Fruit fly (Drosophila melanogaster) S2 (cell line): ENCODE data around the gene Gr98d.
A peak's percentile ranks its signal among the peaks of the same experiment; 100 is the strongest.

ENCODE experiments used
- CG8478 ChIP-seq: fragments of >200 bp; optimal IDR thresholded peaks from 2 replicates; lab custom pipeline; 2018
- CTCF ChIP-seq, 2 experiments: fragments of >200 bp; optimal IDR thresholded peaks; 2 replicates each; lab custom pipeline; 2018

DNA sequence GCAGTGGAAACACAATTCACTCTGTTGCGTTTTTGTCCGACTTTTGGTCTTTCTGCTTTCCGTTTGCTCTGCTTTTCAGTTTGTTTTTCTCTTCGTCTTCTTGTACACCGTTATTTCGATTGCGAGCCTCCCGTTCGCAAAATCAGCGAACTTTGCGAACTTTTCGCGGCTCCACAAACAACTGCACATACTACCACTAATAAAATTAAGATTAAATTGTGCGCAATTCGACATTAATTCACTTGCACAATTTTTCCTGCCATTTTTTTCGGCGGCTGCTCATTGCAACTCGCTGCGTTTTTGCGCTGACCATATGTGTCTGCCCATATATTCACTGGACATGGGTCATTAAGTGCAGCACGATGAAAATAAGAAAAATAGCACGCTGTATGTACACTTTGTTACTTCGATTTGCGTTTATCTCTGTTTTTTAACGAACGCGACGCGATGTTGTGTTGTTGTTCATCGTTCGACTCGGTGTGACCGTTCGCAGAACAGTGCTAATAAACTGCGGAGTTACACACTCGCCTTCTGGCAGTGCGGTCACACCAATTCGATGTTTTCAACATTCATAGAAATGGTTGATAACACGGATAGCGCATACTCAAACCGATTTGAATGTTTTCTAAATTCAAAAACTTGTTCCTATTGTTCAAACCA is 12.9 kb downstream of the Gr98d start, which contains the start of gene Klp98A:
- no peak for TF ChIP-seq CG8478 (lab: Kevin White, UChicago)
- peak; percentile 55 to 56 for TF ChIP-seq CTCF (optimal IDR thresholded peaks at IDR 0.05; lab: Kevin White, UChicago)
